1 fruit fly cellular context compared by ENCODE assay signal in the genomic region with DNA sequence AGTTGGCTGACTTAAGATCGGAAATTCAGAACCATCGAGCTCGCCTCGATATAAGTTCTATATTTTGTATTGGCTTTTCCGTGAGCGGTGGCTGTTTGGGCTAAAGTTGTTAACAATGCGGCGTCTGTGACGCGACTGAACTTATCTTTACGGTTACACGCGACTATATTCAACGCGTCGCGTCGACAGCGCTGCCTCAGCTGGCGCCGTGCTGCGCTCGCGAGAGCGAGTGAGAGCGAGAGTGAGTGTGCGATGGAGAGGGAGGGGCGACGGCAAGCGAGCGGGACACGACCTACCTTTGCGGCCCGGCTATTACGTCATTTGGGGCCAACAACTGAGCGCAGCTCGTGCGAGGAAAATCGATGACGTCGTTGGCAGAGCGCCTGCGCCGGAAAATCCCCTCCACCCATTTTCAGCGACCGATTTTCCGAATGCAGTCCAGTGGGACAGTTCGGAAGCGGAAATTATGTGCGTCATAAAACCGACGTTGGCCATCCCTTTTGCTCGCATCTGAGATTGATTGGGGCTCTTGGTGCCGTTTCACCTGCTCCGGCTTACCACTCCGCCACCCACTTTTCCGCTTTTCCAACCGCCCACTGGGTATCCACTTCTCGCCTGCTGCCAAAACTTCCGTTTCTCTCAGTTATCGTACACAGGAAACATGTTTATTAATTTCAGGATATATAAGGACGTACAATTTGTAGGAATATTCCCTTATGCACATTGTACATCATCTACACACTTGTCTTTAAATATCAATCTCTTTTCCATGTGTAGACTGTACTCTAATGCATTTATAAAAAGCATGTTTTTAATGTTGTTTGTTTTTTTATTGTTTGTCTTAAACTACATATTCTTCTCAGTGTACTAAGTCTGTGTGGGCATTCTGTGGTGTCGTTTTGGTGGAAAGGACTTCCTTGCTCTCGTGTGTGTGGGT.
TF ChIP-seq lines count a peak whose summit lies in the region.

A gene (minus strand): TSS at position 121 of the 937 bp plus-strand sequence.

TF ChIP-seq in whole organism, embryonic, 481 proteins besides CTCF, POLR2A, EP300 and RAD21 (continued from another document and continues in another):
- TF ChIP-seq CG10543 (GFP tag; optimal IDR thresholded peaks at IDR 0.05; lab: Kevin White, UChicago) (no peak), CG5953 (GFP tag; IDR thresholded peaks at IDR 0.05; lab: Robert Waterston, UW) (no peak), ham (GFP tag; IDR thresholded peaks at IDR 0.05; lab: Robert Waterston, UW) (no peak), ac (GFP tag; optimal IDR thresholded peaks at IDR 0.05; lab: Kevin White, UChicago) (no peak), CG10321 (GFP tag; IDR thresholded peaks at IDR 0.05; lab: Robert Waterston, UW) (peak; percentile 65), grn (GFP tag; optimal IDR thresholded peaks at IDR 0.05; lab: Kevin White, UChicago) (no peak), da (GFP tag; optimal IDR thresholded peaks at IDR 0.05; lab: Kevin White, UChicago) (no peak), wek (GFP tag; optimal IDR thresholded peaks at IDR 0.05; lab: Kevin White, UChicago) (peak; percentile 0), Fer3 (tag; optimal IDR thresholded peaks at IDR 0.05; lab: Kevin White, UChicago) (peak; percentile 66), CHES-1-like (GFP tag; optimal IDR thresholded peaks at IDR 0.05; lab: Kevin White, UChicago) (peak; percentile 22), ash1 (GFP tag; optimal IDR thresholded peaks at IDR 0.05; lab: Kevin White, UChicago) (no peak), CG10366 (GFP tag; IDR thresholded peaks at IDR 0.05; lab: Robert Waterston, UW) (no peak; the same call in 1 of the 2 replicates), CG14667 (GFP tag; IDR thresholded peaks at IDR 0.05; lab: Robert Waterston, UW) (no peak), gcm (GFP tag; optimal IDR thresholded peaks at IDR 0.05; lab: Kevin White, UChicago) (no peak), cad (GFP tag; optimal IDR thresholded peaks at IDR 0.05; lab: Kevin White, UChicago) (no peak), CG10274 (GFP tag; optimal IDR thresholded peaks at IDR 0.05; lab: Kevin White, UChicago) (no peak), zen (tag; optimal IDR thresholded peaks at IDR 0.05; lab: Kevin White, UChicago) (no peak), CG42726 (GFP tag; IDR thresholded peaks at IDR 0.05; lab: Robert Waterston, UW; ENCODE audit: partially characterized antibody) (0 out of 2 replicates have a peak, but pooled peaks have one; percentile 25), CG1529 (GFP tag; optimal IDR thresholded peaks at IDR 0.05; lab: Kevin White, UChicago) (no peak), sob (GFP tag; IDR thresholded peaks at IDR 0.05; lab: Robert Waterston, UW) (0 out of 2 replicates have a peak, but pooled peaks have one; percentile 18), CG10959 (GFP tag; IDR thresholded peaks at IDR 0.05; lab: Robert Waterston, UW) (no peak), CG4404 (GFP tag; IDR thresholded peaks at IDR 0.05; lab: Robert Waterston, UW) (no peak), CG31365 (tag; optimal IDR thresholded peaks at IDR 0.05; lab: Kevin White, UChicago) (no peak), CG10979 (tag; optimal IDR thresholded peaks at IDR 0.05; lab: Kevin White, UChicago) (no peak), CG8924 (tag; optimal IDR thresholded peaks at IDR 0.05; lab: Kevin White, UChicago) (peak; percentile 27), Rx (GFP tag; IDR thresholded peaks at IDR 0.05; lab: Robert Waterston, UW) (no peak), CG1603 (tag; optimal IDR thresholded peaks at IDR 0.05; lab: Kevin White, UChicago) (peak; percentile 4), twi (tag; optimal IDR thresholded peaks at IDR 0.05; lab: Kevin White, UChicago) (no peak), lbe (GFP tag; optimal IDR thresholded peaks at IDR 0.05; lab: Kevin White, UChicago) (no peak), ato (GFP tag; IDR thresholded peaks at IDR 0.05; lab: Robert Waterston, UW; ENCODE audit: partially characterized antibody) (0 out of 2 replicates have a peak, but pooled peaks have one; percentile 42), D (optimal IDR thresholded peaks at IDR 0.05; lab: Kevin White, UChicago) (no peak), D (GFP tag; optimal IDR thresholded peaks at IDR 0.05; lab: Kevin White, UChicago) (no peak), cg (GFP tag; optimal IDR thresholded peaks at IDR 0.05; lab: Kevin White, UChicago) (no peak), CG9817 (tag; optimal IDR thresholded peaks at IDR 0.05; lab: Kevin White, UChicago) (peak; percentile 44), chif (GFP tag; optimal IDR thresholded peaks at IDR 0.05; lab: Kevin White, UChicago) (no peak), Sin3A (optimal IDR thresholded peaks at IDR 0.05; lab: Kevin White, UChicago) (no peak), CG8765 (GFP tag; IDR thresholded peaks at IDR 0.05; lab: Robert Waterston, UW) (no peak), eve (GFP tag; optimal IDR thresholded peaks at IDR 0.05; lab: Kevin White, UChicago) (no peak), CG9932 (GFP tag; IDR thresholded peaks at IDR 0.05; lab: Robert Waterston, UW) (no peak; the same call in 1 of the 2 replicates), sd (tag; optimal IDR thresholded peaks at IDR 0.05; lab: Kevin White, UChicago) (no peak), B-H2 (GFP tag; optimal IDR thresholded peaks at IDR 0.05; lab: Kevin White, UChicago) (no peak), CG18476 (GFP tag; optimal IDR thresholded peaks at IDR 0.05; lab: Kevin White, UChicago) (no peak), CG11398 (GFP tag; optimal IDR thresholded peaks at IDR 0.05; lab: Kevin White, UChicago) (no peak), zfh2 (GFP tag; optimal IDR thresholded peaks at IDR 0.05; lab: Kevin White, UChicago) (peak; percentile 22), CG15269 (tag; optimal IDR thresholded peaks at IDR 0.05; lab: Kevin White, UChicago) (peak; percentile 65), toy (GFP tag; IDR thresholded peaks at IDR 0.05; lab: Robert Waterston, UW) (no peak), CG33213 (GFP tag; optimal IDR thresholded peaks at IDR 0.05; lab: Kevin White, UChicago) (no peak), dmrt11E (tag; optimal IDR thresholded peaks at IDR 0.05; lab: Kevin White, UChicago) (no peak), scrt (GFP tag; optimal IDR thresholded peaks at IDR 0.05; lab: Kevin White, UChicago) (peak; percentile 69), bcd (GFP tag; optimal IDR thresholded peaks at IDR 0.05; lab: Kevin White, UChicago) (peak; percentile 47), dati (GFP tag; IDR thresholded peaks at IDR 0.05; lab: Robert Waterston, UW) (no peak), CG7357 (GFP tag; IDR thresholded peaks at IDR 0.05; lab: Robert Waterston, UW) (no peak), esg (GFP tag; conservative IDR thresholded peaks at IDR 0.05; lab: Robert Waterston, UW) (no peak), CG6791 (GFP tag; IDR thresholded peaks at IDR 0.05; lab: Robert Waterston, UW; ENCODE audit: partially characterized antibody) (no peak), Hmx (GFP tag; optimal IDR thresholded peaks at IDR 0.05; lab: Kevin White, UChicago) (no peak), nau (GFP tag; optimal IDR thresholded peaks at IDR 0.05; lab: Kevin White, UChicago) (peak; percentile 26), CG16779 (GFP tag; IDR thresholded peaks at IDR 0.05; lab: Robert Waterston, UW) (no peak), CG12104 (GFP tag; optimal IDR thresholded peaks at IDR 0.05; lab: Kevin White, UChicago) (no peak), CG6765 (GFP tag; optimal IDR thresholded peaks at IDR 0.05; lab: Kevin White, UChicago) (no peak), sr (GFP tag; IDR thresholded peaks at IDR 0.05; lab: Robert Waterston, UW) (no peak), CG30403 (GFP tag; optimal IDR thresholded peaks at IDR 0.05; lab: Kevin White, UChicago) (peak; percentile 51), Adf1 (GFP tag; IDR thresholded peaks at IDR 0.05; lab: Robert Waterston, UW) (peak; percentile 99), grau (tag; optimal IDR thresholded peaks at IDR 0.05; lab: Kevin White, UChicago) (peak; percentile 62), CG11560 (tag; IDR thresholded peaks at IDR 0.05; lab: Robert Waterston, UW) (no peak), Hr51 (GFP tag; optimal IDR thresholded peaks at IDR 0.05; lab: Kevin White, UChicago) (peak in 1 of 2 experiments; percentile 61), kah (GFP tag; optimal IDR thresholded peaks at IDR 0.05; lab: Kevin White, UChicago) (no peak), lov (optimal IDR thresholded peaks at IDR 0.05; lab: Kevin White, UChicago) (no peak), lov (GFP tag; IDR thresholded peaks at IDR 0.05; lab: Robert Waterston, UW) (peak; percentile 78; the same call in 2 of the 3 replicates), CG11723 (GFP tag; optimal IDR thresholded peaks at IDR 0.05; lab: Kevin White, UChicago) (no peak), Lhr (GFP tag; optimal IDR thresholded peaks at IDR 0.05; lab: Kevin White, UChicago) (no peak), Ravus (GFP tag; IDR thresholded peaks at IDR 0.05; lab: Robert Waterston, UW) (no peak), CG12942 (GFP tag; optimal IDR thresholded peaks at IDR 0.05; lab: Kevin White, UChicago) (no peak), CG17385 (GFP tag; optimal IDR thresholded peaks at IDR 0.05; lab: Kevin White, UChicago) (peak; percentile 26), CG9727 (GFP tag; optimal IDR thresholded peaks at IDR 0.05; lab: Kevin White, UChicago) (peak; percentile 27), knrl (GFP tag; IDR thresholded peaks at IDR 0.05; lab: Robert Waterston, UW; ENCODE audit: partially characterized antibody) (no peak; the same call in 2 of the 3 replicates), CG6175 (GFP tag; IDR thresholded peaks at IDR 0.05; lab: Robert Waterston, UW) (no peak), E2f1 (GFP tag; IDR thresholded peaks at IDR 0.05; lab: Robert Waterston, UW) (no peak), cato (GFP tag; optimal IDR thresholded peaks at IDR 0.05; lab: Kevin White, UChicago; ENCODE audit: borderline replicate concordance) (no peak), sima (GFP tag; optimal IDR thresholded peaks at IDR 0.05; lab: Kevin White, UChicago) (no peak), Ssrp (tag; optimal IDR thresholded peaks at IDR 0.05; lab: Kevin White, UChicago) (no peak), nmo (GFP tag; optimal IDR thresholded peaks at IDR 0.05; lab: Kevin White, UChicago) (peak; percentile 4), CG8290 (GFP tag; optimal IDR thresholded peaks at IDR 0.05; lab: Kevin White, UChicago) (no peak), CG8290 (tag; optimal IDR thresholded peaks at IDR 0.05; lab: Kevin White, UChicago) (peak; percentile 11 to 45), CG17568 (GFP tag; optimal IDR thresholded peaks at IDR 0.05; lab: Kevin White, UChicago) (no peak), Doc2 (GFP tag; IDR thresholded peaks at IDR 0.05; lab: Robert Waterston, UW) (no peak), Hey (tag; optimal IDR thresholded peaks at IDR 0.05; lab: Kevin White, UChicago) (no peak), pan (optimal IDR thresholded peaks at IDR 0.05; lab: Kevin White, UChicago) (no peak), pan (GFP tag; optimal IDR thresholded peaks at IDR 0.05 in 1 of 2, IDR thresholded peaks at IDR 0.05 in 1 of 2) (no peak), CG16813 (GFP tag; IDR thresholded peaks at IDR 0.05; lab: Robert Waterston, UW; ENCODE audit: partially characterized antibody) (no peak), CG18764 (GFP tag; optimal IDR thresholded peaks at IDR 0.05; lab: Kevin White, UChicago) (no peak), Mes4 (GFP tag; optimal IDR thresholded peaks at IDR 0.05; lab: Kevin White, UChicago) (no peak), CG33557 (GFP tag; optimal IDR thresholded peaks at IDR 0.05; lab: Kevin White, UChicago) (peak; percentile 30), Sry-β (GFP tag; optimal IDR thresholded peaks at IDR 0.05; lab: Kevin White, UChicago) (no peak), kni (GFP tag; optimal IDR thresholded peaks at IDR 0.05; lab: Kevin White, UChicago) (no peak), vnd (GFP tag; IDR thresholded peaks at IDR 0.05; lab: Robert Waterston, UW; ENCODE audit: partially characterized antibody) (no peak), dpn (GFP tag; optimal IDR thresholded peaks at IDR 0.05; lab: Kevin White, UChicago) (peak; percentile 23 to 56), stc (GFP tag; IDR thresholded peaks at IDR 0.05; lab: Robert Waterston, UW) (peak; percentile 35; the same call in 1 of the 2 replicates), CG2120 (GFP tag; optimal IDR thresholded peaks at IDR 0.05; lab: Kevin White, UChicago) (peak; percentile 82), ap (GFP tag; IDR thresholded peaks at IDR 0.05; lab: Robert Waterston, UW) (no peak), CG17328 (GFP tag; IDR thresholded peaks at IDR 0.05; lab: Robert Waterston, UW) (no peak), exex (tag; optimal IDR thresholded peaks at IDR 0.05; lab: Kevin White, UChicago) (peak; percentile 45), Ada2b (GFP tag; IDR thresholded peaks at IDR 0.05; lab: Robert Waterston, UW) (no peak), gem (tag; optimal IDR thresholded peaks at IDR 0.05; lab: Kevin White, UChicago) (peak; percentile 69), crc (GFP tag; optimal IDR thresholded peaks at IDR 0.05; lab: Kevin White, UChicago) (no peak), CG10267 (tag; optimal IDR thresholded peaks at IDR 0.05; lab: Kevin White, UChicago) (no peak), Trl (optimal IDR thresholded peaks at IDR 0.05; lab: Kevin White, UChicago) (peak; percentile 73 to 80), Trl (GFP tag; optimal IDR thresholded peaks at IDR 0.05; lab: Kevin White, UChicago) (peak; percentile 26), CG8089 (GFP tag; optimal IDR thresholded peaks at IDR 0.05; lab: Kevin White, UChicago) (no peak), CG9215 (GFP tag; IDR thresholded peaks at IDR 0.05; lab: Robert Waterston, UW) (0 out of 2 replicates have a peak, but pooled peaks have one; percentile 21), BEAF-32 (GFP tag; optimal IDR thresholded peaks at IDR 0.05; lab: Kevin White, UChicago) (no peak), cas (GFP tag; IDR thresholded peaks at IDR 0.05; lab: Robert Waterston, UW) (no peak), CG6689 (GFP tag; IDR thresholded peaks at IDR 0.05; lab: Robert Waterston, UW) (no peak), gro (GFP tag; optimal IDR thresholded peaks at IDR 0.05; lab: Kevin White, UChicago) (peak; percentile 45), CG1647 (GFP tag; optimal IDR thresholded peaks at IDR 0.05; lab: Kevin White, UChicago) (peak; percentile 52), br (optimal IDR thresholded peaks at IDR 0.05; lab: Kevin White, UChicago) (no peak), Oli (tag; optimal IDR thresholded peaks at IDR 0.05; lab: Kevin White, UChicago) (peak; percentile 47), lola (GFP tag; optimal IDR thresholded peaks at IDR 0.05; lab: Kevin White, UChicago) (no peak), zfh1 (GFP tag; IDR thresholded peaks at IDR 0.05; lab: Robert Waterston, UW) (no peak), wdn (GFP tag; IDR thresholded peaks at IDR 0.05; lab: Robert Waterston, UW) (peak; percentile 44; the same call in 1 of the 2 replicates), tna (GFP tag; IDR thresholded peaks at IDR 0.05; lab: Robert Waterston, UW; ENCODE audit: partially characterized antibody) (peak; percentile 37; the same call in 1 of the 2 replicates), Xbp1 (GFP tag; optimal IDR thresholded peaks at IDR 0.05; lab: Kevin White, UChicago) (peak; percentile 45), CG4820 (GFP tag; optimal IDR thresholded peaks at IDR 0.05; lab: Kevin White, UChicago) (no peak)
